Worm (Caenorhabditis elegans) whole organism, L4 larva: ENCODE results near the gene nhr-192.
A peak's percentile ranks its signal among the peaks of the same experiment; 100 is the strongest.

ENCODE experiments used
- F44E2.7 ChIP-seq: fragments of 200-800 bp; sonication (Bioruptor generic); IDR thresholded peaks from 2 replicates; pipeline ENCODE4 v2.1.2; 2022; ENCODE audit warnings: missing genetic modification characterization, missing compliant biosample characterization
- F49E8.2 ChIP-seq: sonication (generic microtip); optimal IDR thresholded peaks from 2 replicates; lab custom pipeline; 2016; ENCODE audit warnings: missing compliant biosample characterization, mild to moderate bottlenecking, missing genetic modification characterization, borderline replicate concordance
- T26A8.4 ChIP-seq: fragments of 200-800 bp; sonication (Bioruptor generic); IDR thresholded peaks from 2 replicates; pipeline ENCODE4 v1.3.6; 2022; ENCODE audit warnings: missing genetic modification characterization, missing compliant biosample characterization
- Y105C5A.15 ChIP-seq: fragments of 200-800 bp; sonication (Bioruptor generic); IDR thresholded peaks from 2 replicates; pipeline ENCODE4 v1.3.6; 2022; ENCODE audit warnings: missing genetic modification characterization, missing compliant biosample characterization
- Y75B8A.6 ChIP-seq: fragments of 200-800 bp; sonication (Bioruptor generic); IDR thresholded peaks from 2 replicates; pipeline ENCODE4 v1.3.6; 2022; ENCODE audit warnings: missing genetic modification reagents, missing genetic modification characterization, missing compliant biosample characterization
- ZK337.2 ChIP-seq: fragments of 200-800 bp; sonication (Bioruptor generic); IDR thresholded peaks from 2 replicates; pipeline ENCODE4 v1.3.6; 2022; ENCODE audit warnings: missing genetic modification reagents, missing genetic modification characterization, missing compliant biosample characterization
- ZK546.5 ChIP-seq, 2 experiments: sonication (generic microtip); optimal IDR thresholded peaks; 2 replicates each; lab custom pipeline; 2017; ENCODE audit warnings: missing biosample characterization in 2 of 2, missing genetic modification characterization in 2 of 2
- ama-1 ChIP-seq: fragments of 150-350 bp; optimal IDR thresholded peaks from 2 replicates; lab custom pipeline; 2014; ENCODE audit warnings: inconsistent platforms, mixed read lengths
- attf-4 ChIP-seq: sonication (generic microtip); optimal IDR thresholded peaks from 3 replicates; lab custom pipeline; 2017; ENCODE audit warnings: missing biosample characterization, missing genetic modification characterization
- ceh-20 ChIP-seq: fragments of 200-800 bp; sonication (Bioruptor generic); IDR thresholded peaks from 2 replicates; pipeline ENCODE4 v1.3.6; 2022; ENCODE audit warnings: missing genetic modification reagents, missing genetic modification characterization, missing compliant biosample characterization
- ceh-62 ChIP-seq: sonication (generic microtip); optimal IDR thresholded peaks from 2 replicates; lab custom pipeline; 2017; ENCODE audit warnings: missing biosample characterization, missing genetic modification characterization
- ces-1 ChIP-seq: fragments of 150-350 bp; sonication (generic microtip); optimal IDR thresholded peaks from 4 replicates; lab custom pipeline; 2014; ENCODE audit warnings: missing biosample characterization, missing genetic modification reagents, missing genetic modification characterization
- cey-2 ChIP-seq: sonication (generic microtip); optimal IDR thresholded peaks from 3 replicates; lab custom pipeline; 2017; ENCODE audit warnings: missing genetic modification characterization, mild to moderate bottlenecking, missing compliant biosample characterization, antibody characterized with exemption, borderline replicate concordance; ENCODE audit not compliant: insufficient read depth
- daf-19 ChIP-seq: fragments of 200-800 bp; sonication (Bioruptor generic); conservative IDR thresholded peaks from 2 replicates; pipeline ENCODE4 v1.3.6; 2022; ENCODE audit warnings: missing genetic modification characterization, missing compliant biosample characterization
- duxl-1 ChIP-seq: sonication (generic microtip); optimal IDR thresholded peaks from 2 replicates; lab custom pipeline; 2016; ENCODE audit warnings: mild to moderate bottlenecking, missing genetic modification characterization, moderate library complexity, missing compliant biosample characterization; ENCODE audit not compliant: poor library complexity
- fkh-10 ChIP-seq: fragments of 150-350 bp; optimal IDR thresholded peaks from 2 replicates; lab custom pipeline; 2014; ENCODE audit warnings: missing biosample characterization, missing genetic modification reagents, missing genetic modification characterization
- fos-1 ChIP-seq: fragments of 150-350 bp; optimal IDR thresholded peaks from 2 replicates; lab custom pipeline; 2014; ENCODE audit warnings: missing biosample characterization, missing genetic modification characterization
- hlh-30 ChIP-seq: sonication (generic microtip); optimal IDR thresholded peaks from 2 replicates; lab custom pipeline; 2017; ENCODE audit warnings: antibody characterized with exemption, mild to moderate bottlenecking, missing genetic modification characterization, missing compliant biosample characterization; ENCODE audit not compliant: insufficient read depth
- hmg-1.1 ChIP-seq: fragments of 200-800 bp; sonication (Bioruptor generic); IDR thresholded peaks from 2 replicates; pipeline ENCODE4 v1.3.6; 2022; ENCODE audit warnings: missing genetic modification reagents, missing genetic modification characterization, missing compliant biosample characterization
- jun-1 ChIP-seq: fragments of 150-350 bp; optimal IDR thresholded peaks from 2 replicates; lab custom pipeline; 2014; ENCODE audit warnings: missing biosample characterization, missing genetic modification reagents, missing genetic modification characterization
- lin-13 ChIP-seq: fragments of 150-350 bp; optimal IDR thresholded peaks from 2 replicates; lab custom pipeline; 2014; ENCODE audit warnings: missing biosample characterization, missing genetic modification reagents, missing genetic modification characterization
- lin-29 ChIP-seq: fragments of 200-800 bp; sonication (Bioruptor generic); IDR thresholded peaks from 2 replicates; pipeline ENCODE4 v1.3.6; 2022; ENCODE audit warnings: missing genetic modification reagents, missing genetic modification characterization, missing compliant biosample characterization
- lin-38 ChIP-seq: fragments of 200-800 bp; sonication (Bioruptor generic); IDR thresholded peaks from 2 replicates; pipeline ENCODE4 v1.3.6; 2022; ENCODE audit warnings: missing genetic modification reagents, missing genetic modification characterization, missing compliant biosample characterization
- lin-39 ChIP-seq: fragments of 150-350 bp; optimal IDR thresholded peaks from 2 replicates; lab custom pipeline; 2014; ENCODE audit warnings: missing biosample characterization, missing genetic modification reagents, missing genetic modification characterization
- madf-5 ChIP-seq, 2 experiments: fragments of 200-800 bp; sonication (Bioruptor generic); IDR thresholded peaks; 2 replicates each; pipeline ENCODE4 v1.3.6; 2022; ENCODE audit warnings: missing compliant biosample characterization in 2 of 2, missing genetic modification characterization in 2 of 2
- mes-2 ChIP-seq: sonication (generic microtip); optimal IDR thresholded peaks from 2 replicates; lab custom pipeline; 2016; ENCODE audit warnings: missing genotype, mild to moderate bottlenecking, missing genetic modification characterization, missing compliant biosample characterization; ENCODE audit not compliant: poor library complexity, severe bottlenecking
- nhr-10 ChIP-seq: fragments of 150-350 bp; optimal IDR thresholded peaks from 2 replicates; lab custom pipeline; 2014; ENCODE audit warnings: missing biosample characterization, missing genetic modification characterization
- nhr-11 ChIP-seq: fragments of 150-350 bp; optimal IDR thresholded peaks from 2 replicates; lab custom pipeline; 2014; ENCODE audit warnings: missing biosample characterization, missing genetic modification characterization
- nhr-28 ChIP-seq: fragments of 150-350 bp; optimal IDR thresholded peaks from 2 replicates; lab custom pipeline; 2014; ENCODE audit warnings: missing biosample characterization, missing genetic modification characterization
- nhr-42 ChIP-seq: fragments of 200-800 bp; sonication (Bioruptor generic); IDR thresholded peaks from 2 replicates; pipeline ENCODE4 v1.3.6; 2022; ENCODE audit warnings: missing genetic modification characterization, missing compliant biosample characterization
- php-3 ChIP-seq: fragments of 200-800 bp; sonication (Bioruptor generic); IDR thresholded peaks from 2 replicates; pipeline ENCODE4 v1.3.6; 2022; ENCODE audit warnings: missing genetic modification reagents, missing genetic modification characterization, missing compliant biosample characterization
- saeg-2 ChIP-seq: fragments of 200-800 bp; sonication (Bioruptor generic); IDR thresholded peaks from 2 replicates; pipeline ENCODE4 v1.3.6; 2022; ENCODE audit warnings: missing genetic modification reagents, missing genetic modification characterization, missing compliant biosample characterization
- sdz-12 ChIP-seq: fragments of 200-800 bp; sonication (Bioruptor generic); optimal IDR thresholded peaks from 2 replicates; lab custom pipeline; 2018; ENCODE audit warnings: mild to moderate bottlenecking, missing genetic modification characterization, missing compliant biosample characterization
- set-16 ChIP-seq: fragments of 200-800 bp; sonication (Bioruptor generic); IDR thresholded peaks from 2 replicates; pipeline ENCODE4 v1.3.6; 2022; ENCODE audit warnings: missing genetic modification reagents, missing genetic modification characterization, missing compliant biosample characterization
- skn-1 ChIP-seq: fragments of 150-350 bp; optimal IDR thresholded peaks from 2 replicates; lab custom pipeline; 2014; ENCODE audit warnings: missing biosample characterization, missing genetic modification characterization
- snpc-4 ChIP-seq: fragments of 150-350 bp; optimal IDR thresholded peaks from 2 replicates; lab custom pipeline; 2014; ENCODE audit warnings: missing biosample characterization, missing genetic modification characterization
- tra-1 ChIP-seq: fragments of 200-800 bp; sonication (Bioruptor generic); IDR thresholded peaks from 2 replicates; pipeline ENCODE4 v1.3.6; 2022; ENCODE audit warnings: missing genetic modification reagents, missing genetic modification characterization, missing compliant biosample characterization
- unc-130 ChIP-seq: sonication (generic microtip); optimal IDR thresholded peaks from 2 replicates; lab custom pipeline; 2016; ENCODE audit warnings: missing genetic modification reagents, missing genetic modification characterization, missing compliant biosample characterization
- unc-62 ChIP-seq, 3 experiments: fragments of 150-350 bp in 1 of 3; sonication (generic microtip); optimal IDR thresholded peaks in 2 of 3; peaks in 1 of 3; 1 replicate in 1 of 3; 2 replicates in 2 of 3; lab custom pipeline; 2014 to 2017; ENCODE audit warnings: missing biosample characterization in 3 of 3, missing genetic modification characterization in 3 of 3, missing genetic modification reagents in 3 of 3, missing genotype in 1 of 3
- zag-1 ChIP-seq: fragments of 150-350 bp; optimal IDR thresholded peaks from 2 replicates; lab custom pipeline; 2014; ENCODE audit warnings: missing biosample characterization, missing genetic modification characterization
- zip-11 ChIP-seq: fragments of 200-800 bp; sonication (Bioruptor generic); IDR thresholded peaks from 2 replicates; pipeline ENCODE4 v1.3.6; 2022; ENCODE audit warnings: missing genetic modification characterization, missing compliant biosample characterization

The nhr-192 gene

DNA sequence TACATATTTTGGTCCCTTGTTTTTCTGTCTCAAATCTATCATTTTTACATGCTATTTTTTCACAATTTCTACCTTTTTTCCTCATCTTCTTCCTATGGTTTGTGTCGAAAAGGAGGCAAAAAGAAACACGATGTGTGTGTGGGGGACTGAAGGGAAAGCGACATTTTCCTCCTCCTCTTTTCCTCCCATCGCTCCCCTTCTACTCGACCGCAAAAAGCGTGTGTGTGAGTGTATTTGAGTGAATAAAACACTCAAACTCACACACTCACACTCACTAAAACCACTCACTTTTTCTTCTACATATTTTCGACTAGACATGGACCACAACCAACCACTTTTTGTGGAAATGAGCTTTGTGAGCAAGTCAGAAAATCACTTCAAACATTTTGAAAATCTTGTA, 29.0 kb downstream of the nhr-192 start (continued):
- TF ChIP-seq cey-2 (tag; lab: Kevin White, UChicago) (no peak), ceh-20 (GFP tag; lab: Robert Waterston, UW) (peak; percentile 53; the same call in 1 of the 2 replicates), tra-1 (GFP tag; lab: Robert Waterston, UW) (peak; percentile 23; the same call in 1 of the 2 replicates), hmg-1.1 (GFP tag; lab: Robert Waterston, UW) (peak; percentile 49; the same call in 1 of the 2 replicates), sdz-12 (GFP tag; lab: Kevin White, UChicago) (no peak), Y105C5A.15 (GFP tag; lab: Robert Waterston, UW) (no peak), jun-1 (tag; lab: Kevin White, UChicago) (no peak), F44E2.7 (GFP tag; lab: Robert Waterston, UW) (no peak), nhr-11 (tag; lab: Kevin White, UChicago) (no peak), skn-1 (tag; lab: Kevin White, UChicago) (no peak), zag-1 (tag; lab: Kevin White, UChicago) (no peak), lin-29 (no peak), set-16 (GFP tag; lab: Robert Waterston, UW) (no peak), snpc-4 (tag; lab: Kevin White, UChicago) (no peak), ZK546.5 (tag; optimal IDR thresholded peaks at IDR 0.05; lab: Kevin White, UChicago) (no peak), nhr-28 (tag; lab: Kevin White, UChicago) (peak; percentile 38), daf-19 (GFP tag; lab: Robert Waterston, UW) (no peak), ZK337.2 (no peak), ama-1 (lab: Kevin White, UChicago) (no peak), lin-38 (GFP tag; lab: Robert Waterston, UW) (no peak), unc-130 (GFP tag; lab: Kevin White, UChicago) (no peak), duxl-1 (tag; lab: Kevin White, UChicago) (no peak), ces-1 (GFP tag; lab: Kevin White, UChicago) (no peak), lin-39 (tag; lab: Kevin White, UChicago) (no peak), fkh-10 (peak; percentile 44), ceh-62 (tag; lab: Kevin White, UChicago) (no peak), lin-13 (GFP tag; lab: Kevin White, UChicago) (no peak), mes-2 (tag; lab: Kevin White, UChicago) (peak; percentile 57), nhr-10 (tag; lab: Kevin White, UChicago) (no peak), hlh-30 (tag; lab: Kevin White, UChicago) (peak; percentile 31), fos-1 (tag; lab: Kevin White, UChicago) (no peak), T26A8.4 (0 out of 2 replicates have a peak, but pooled peaks have one; percentile 31), unc-62 (GFP tag; optimal IDR thresholded peaks at IDR 0.05 in 1 of 2; lab: Kevin White, UChicago) (no peak), unc-62 (tag; optimal IDR thresholded peaks at IDR 0.05; lab: Kevin White, UChicago) (no peak), Y75B8A.6 (GFP tag; lab: Robert Waterston, UW) (no peak), nhr-42 (GFP tag; lab: Robert Waterston, UW) (no peak), zip-11 (GFP tag; lab: Robert Waterston, UW) (no peak), madf-5 (GFP tag; IDR thresholded peaks at IDR 0.05; lab: Robert Waterston, UW) (no peak), php-3 (GFP tag; lab: Robert Waterston, UW) (no peak), attf-4 (tag; lab: Kevin White, UChicago) (no peak), saeg-2 (no peak), F49E8.2 (tag; lab: Kevin White, UChicago) (no peak)
